Worm (Caenorhabditis elegans) whole organism, early embryonic: ENCODE measurements around the gene F25E2.2.
A peak's percentile ranks its signal among the peaks of the same experiment; 100 is the strongest.

ENCODE experiments used
- F13C5.2 ChIP-seq: sonication (generic microtip); optimal IDR thresholded peaks from 2 replicates; lab custom pipeline; 2017; ENCODE audit warnings: mild to moderate bottlenecking, missing genetic modification characterization, inconsistent platforms, missing compliant biosample characterization
- sea-1 ChIP-seq: fragments of 200-800 bp; sonication (Bioruptor generic); conservative IDR thresholded peaks from 2 replicates; pipeline ENCODE4 v1.3.6; 2022; ENCODE audit warnings: missing genetic modification characterization, missing compliant biosample characterization

- TF ChIP-seq F13C5.2 (peak; percentile 31), sea-1 (GFP tag; lab: Robert Waterston, UW) (no peak)
Measured at ce11 chrX:859401-859800, 48.8 kb upstream of the F25E2.2 start, which contains the start of gene F56F10.2.
